Fruit fly (Drosophila melanogaster) whole organism, embryonic: ENCODE data around the gene alphaTub67C.

Source experiments
- CG1602 ChIP-seq: fragments of 200-800 bp; sonication (Bioruptor generic); optimal IDR thresholded peaks from 3 replicates; lab custom pipeline; 2016; ENCODE audit warnings: missing biosample characterization, missing genetic modification characterization
- CG1792 ChIP-seq: fragments of 200-800 bp; sonication (Bioruptor generic); optimal IDR thresholded peaks from 2 replicates; lab custom pipeline; 2016; ENCODE audit warnings: missing biosample characterization, missing genetic modification characterization
- CG31388 ChIP-seq: fragments of 200-800 bp; sonication (Bioruptor generic); optimal IDR thresholded peaks from 2 replicates; lab custom pipeline; 2016; ENCODE audit warnings: missing biosample characterization, missing genetic modification characterization
- caup ChIP-seq: fragments of 200-800 bp; sonication (Bioruptor generic); optimal IDR thresholded peaks from 3 replicates; lab custom pipeline; 2017; ENCODE audit warnings: missing biosample characterization, mild to moderate bottlenecking, missing genetic modification characterization, moderate library complexity; ENCODE audit not compliant: severe bottlenecking
- hbn ChIP-seq: fragments of 200-800 bp; sonication (Bioruptor generic); IDR thresholded peaks from 2 replicates; pipeline ENCODE4 v1.3.6; 2022; ENCODE audit warnings: missing biosample characterization, missing genetic modification characterization; ENCODE audit not compliant: partially characterized antibody
- odd ChIP-seq: fragments of 200-800 bp; sonication (Bioruptor generic); optimal IDR thresholded peaks from 2 replicates; lab custom pipeline; 2017; ENCODE audit warnings: missing biosample characterization, mild to moderate bottlenecking, missing genetic modification characterization

dm6 chr3L:9694169-9694866, 13.2 kb downstream of the alphaTub67C start:
- TF ChIP-seq hbn (GFP tag; lab: Robert Waterston, UW) (peak; percentile 22; the same call in 1 of the 2 replicates), odd (GFP tag; lab: Kevin White, UChicago) (no peak), CG1602 (GFP tag; lab: Kevin White, UChicago) (no peak), CG31388 (GFP tag; lab: Kevin White, UChicago) (no peak), CG1792 (GFP tag; lab: Kevin White, UChicago) (no peak), caup (GFP tag; lab: Kevin White, UChicago) (no peak)
